Fruit fly (Drosophila melanogaster) whole organism, embryonic: Measurements from ENCODE around the gene Gs2.

Experiments
- C15 ChIP-seq: fragments of 200-800 bp; sonication (Bioruptor generic); IDR thresholded peaks from 3 replicates; pipeline ENCODE4 v1.3.6; 2022; ENCODE audit warnings: missing biosample characterization, missing genetic modification characterization
- CG10366 ChIP-seq: fragments of 200-800 bp; sonication (Bioruptor generic); IDR thresholded peaks from 2 replicates; pipeline ENCODE4 v1.3.6; 2022; ENCODE audit warnings: missing biosample characterization, missing genetic modification characterization
- CG11560 ChIP-seq: fragments of 200-800 bp; sonication (Bioruptor generic); IDR thresholded peaks from 3 replicates; pipeline ENCODE4 v1.3.6; 2022; ENCODE audit warnings: missing biosample characterization, missing genetic modification characterization
- CG12071 ChIP-seq: fragments of 200-800 bp; sonication (Bioruptor generic); optimal IDR thresholded peaks from 3 replicates; lab custom pipeline; 2018; ENCODE audit warnings: missing biosample characterization, mild to moderate bottlenecking, missing genetic modification characterization
- CG12155 ChIP-seq: fragments of 200-800 bp; sonication (Bioruptor generic); optimal IDR thresholded peaks from 3 replicates; lab custom pipeline; 2016; ENCODE audit warnings: missing biosample characterization, missing genetic modification characterization
- CG14441 ChIP-seq: fragments of 200-800 bp; sonication (Bioruptor generic); IDR thresholded peaks from 2 replicates; pipeline ENCODE4 v1.3.6; 2022; ENCODE audit warnings: missing biosample characterization, missing genetic modification characterization
- CG14965 ChIP-seq: fragments of 200-800 bp; sonication (Bioruptor generic); optimal IDR thresholded peaks from 2 replicates; lab custom pipeline; 2016; ENCODE audit warnings: missing biosample characterization, missing genetic modification characterization, borderline replicate concordance
- CG15011 ChIP-seq: fragments of 200-800 bp; sonication (Bioruptor generic); optimal IDR thresholded peaks from 3 replicates; lab custom pipeline; 2018; ENCODE audit warnings: missing biosample characterization, mild to moderate bottlenecking, missing genetic modification characterization
- CG1529 ChIP-seq: fragments of 200-800 bp; sonication (Bioruptor generic); optimal IDR thresholded peaks from 3 replicates; lab custom pipeline; 2018; ENCODE audit warnings: missing biosample characterization, missing genetic modification characterization
- CG15601 ChIP-seq: fragments of 200-800 bp; sonication (Bioruptor generic); optimal IDR thresholded peaks from 3 replicates; lab custom pipeline; 2019; ENCODE audit warnings: missing biosample characterization, mild to moderate bottlenecking, missing genetic modification characterization, moderate library complexity
- CG2678 ChIP-seq: fragments of 200-800 bp; sonication (Bioruptor generic); optimal IDR thresholded peaks from 3 replicates; lab custom pipeline; 2019; ENCODE audit warnings: missing biosample characterization, mild to moderate bottlenecking, missing genetic modification characterization, moderate library complexity
- CG33213 ChIP-seq: fragments of 200-800 bp; sonication (Bioruptor generic); optimal IDR thresholded peaks from 3 replicates; lab custom pipeline; 2016; ENCODE audit warnings: missing biosample characterization, missing genetic modification characterization
- CG33557 ChIP-seq: fragments of 200-800 bp; sonication (Bioruptor generic); optimal IDR thresholded peaks from 2 replicates; lab custom pipeline; 2019; ENCODE audit warnings: missing biosample characterization, mild to moderate bottlenecking, missing genetic modification characterization, moderate library complexity
- CG4730 ChIP-seq: fragments of 200-800 bp; sonication (Bioruptor generic); IDR thresholded peaks from 2 replicates; pipeline ENCODE4 v1.3.6; 2022; ENCODE audit warnings: missing biosample characterization, missing genetic modification characterization
- CG7745 ChIP-seq: fragments of 200-800 bp; sonication (Bioruptor generic); optimal IDR thresholded peaks from 2 replicates; lab custom pipeline; 2018; ENCODE audit warnings: missing biosample characterization, mild to moderate bottlenecking, missing genetic modification characterization, moderate library complexity
- CG7928 ChIP-seq: fragments of 200-800 bp; sonication (Bioruptor generic); optimal IDR thresholded peaks from 2 replicates; lab custom pipeline; 2017; ENCODE audit warnings: missing biosample characterization, mild to moderate bottlenecking, missing genetic modification characterization
- CG9797 ChIP-seq: fragments of 200-800 bp; sonication (Bioruptor generic); optimal IDR thresholded peaks from 3 replicates; lab custom pipeline; 2018; ENCODE audit warnings: missing biosample characterization, mild to moderate bottlenecking, missing genetic modification characterization
- CG9932 ChIP-seq: fragments of 200-800 bp; sonication (Bioruptor generic); IDR thresholded peaks from 2 replicates; pipeline ENCODE4 v1.3.6; 2022; ENCODE audit warnings: missing biosample characterization, missing genetic modification characterization
- CoRest ChIP-seq: fragments of 200-800 bp; sonication (Bioruptor generic); optimal IDR thresholded peaks from 3 replicates; lab custom pipeline; 2018; ENCODE audit warnings: missing biosample characterization, mild to moderate bottlenecking, missing genetic modification characterization, moderate library complexity
- Fer3 ChIP-seq: fragments of 200-800 bp; sonication (Bioruptor generic); optimal IDR thresholded peaks from 2 replicates; lab custom pipeline; 2018; ENCODE audit warnings: missing biosample characterization, mild to moderate bottlenecking, missing genetic modification characterization, moderate library complexity
- Hr51 ChIP-seq, 2 experiments: fragments of 200-800 bp; sonication (Bioruptor generic); optimal IDR thresholded peaks; 2 replicates in 1 of 2; 3 replicates in 1 of 2; lab custom pipeline; 2016 to 2018; ENCODE audit warnings: missing biosample characterization in 2 of 2, missing genetic modification characterization in 2 of 2, mild to moderate bottlenecking in 1 of 2, moderate library complexity in 1 of 2
- Med ChIP-seq: fragments of 200-800 bp; sonication (Bioruptor generic); peaks from one replicate; lab custom pipeline; 2016; ENCODE audit warnings: missing biosample characterization, missing genetic modification characterization, mild to moderate bottlenecking, inconsistent platforms, moderate library complexity
- Ptx1 ChIP-seq: fragments of 200-800 bp; sonication (Bioruptor generic); IDR thresholded peaks from 2 replicates; pipeline ENCODE4 v1.3.6; 2022; ENCODE audit warnings: missing biosample characterization, missing genetic modification characterization
- Rfx ChIP-seq: fragments of 200-800 bp; sonication (Bioruptor generic); IDR thresholded peaks from 2 replicates; pipeline ENCODE4 v1.3.6; 2022; ENCODE audit warnings: missing biosample characterization, missing genetic modification characterization
- Sry-δ ChIP-seq: fragments of 200-800 bp; sonication (Bioruptor generic); optimal IDR thresholded peaks from 2 replicates; lab custom pipeline; 2016; ENCODE audit warnings: missing biosample characterization, missing genetic modification characterization
- TFAM ChIP-seq: fragments of 200-800 bp; sonication (Bioruptor generic); optimal IDR thresholded peaks from 2 replicates; lab custom pipeline; 2017; ENCODE audit warnings: missing biosample characterization, missing genetic modification characterization, inconsistent platforms
- abd-A ChIP-seq: fragments of 200-800 bp; sonication (Bioruptor generic); optimal IDR thresholded peaks from 3 replicates; lab custom pipeline; 2019; ENCODE audit warnings: missing biosample characterization, mild to moderate bottlenecking, missing genetic modification characterization, moderate library complexity
- ase ChIP-seq: fragments of 200-800 bp; sonication (Bioruptor generic); IDR thresholded peaks from 3 replicates; pipeline ENCODE4 v1.3.6; 2022; ENCODE audit warnings: missing biosample characterization, missing genetic modification characterization
- ash1 ChIP-seq: fragments of 200-800 bp; sonication (Bioruptor generic); optimal IDR thresholded peaks from 2 replicates; lab custom pipeline; 2018; ENCODE audit warnings: missing biosample characterization, mild to moderate bottlenecking, missing genetic modification characterization
- bbx ChIP-seq: fragments of 200-800 bp; sonication (Bioruptor generic); IDR thresholded peaks from 2 replicates; pipeline ENCODE4 v1.3.6; 2022; ENCODE audit warnings: missing biosample characterization, missing genetic modification characterization; ENCODE audit not compliant: partially characterized antibody
- cas ChIP-seq: fragments of 200-800 bp; sonication (Bioruptor generic); IDR thresholded peaks from 2 replicates; pipeline ENCODE4 v1.3.6; 2022; ENCODE audit warnings: missing biosample characterization, missing genetic modification characterization
- da ChIP-seq: fragments of 200-800 bp; sonication (Bioruptor generic); optimal IDR thresholded peaks from 2 replicates; lab custom pipeline; 2016; ENCODE audit warnings: missing biosample characterization, missing genetic modification characterization
- esg ChIP-seq: fragments of 200-800 bp; sonication (Bioruptor generic); conservative IDR thresholded peaks from 2 replicates; pipeline ENCODE4 v1.3.6; 2022; ENCODE audit warnings: missing biosample characterization, missing genetic modification characterization
- eve ChIP-seq, 2 experiments: fragments of >200 bp; optimal IDR thresholded peaks; 2 replicates each; lab custom pipeline; 2017; ENCODE audit warnings: missing biosample characterization in 2 of 2, missing genetic modification characterization in 2 of 2
- fd64A ChIP-seq: fragments of 200-800 bp; sonication (Bioruptor generic); optimal IDR thresholded peaks from 3 replicates; lab custom pipeline; 2018; ENCODE audit warnings: missing biosample characterization, mild to moderate bottlenecking, missing genetic modification characterization
- gem ChIP-seq: fragments of 200-800 bp; sonication (Bioruptor generic); optimal IDR thresholded peaks from 2 replicates; lab custom pipeline; 2019; ENCODE audit warnings: missing biosample characterization, mild to moderate bottlenecking, missing genetic modification characterization, moderate library complexity
- gsb ChIP-seq: fragments of 200-800 bp; sonication (Bioruptor generic); IDR thresholded peaks from 2 replicates; pipeline ENCODE4 v1.3.6; 2022; ENCODE audit warnings: missing biosample characterization, missing genetic modification characterization
- ham ChIP-seq: fragments of 200-800 bp; sonication (Bioruptor generic); IDR thresholded peaks from 2 replicates; pipeline ENCODE4 v1.3.6; 2022; ENCODE audit warnings: missing biosample characterization, missing genetic modification characterization
- lmd ChIP-seq: fragments of 200-800 bp; sonication (Bioruptor generic); IDR thresholded peaks from 2 replicates; pipeline ENCODE4 v1.3.6; 2022; ENCODE audit warnings: missing biosample characterization, missing genetic modification characterization
- luna ChIP-seq: fragments of 200-800 bp; sonication (Bioruptor generic); optimal IDR thresholded peaks from 2 replicates; lab custom pipeline; 2016; ENCODE audit warnings: missing biosample characterization, missing genetic modification characterization
- mam ChIP-seq: fragments of 200-800 bp; sonication (Bioruptor generic); optimal IDR thresholded peaks from 3 replicates; lab custom pipeline; 2016; ENCODE audit warnings: missing biosample characterization, missing genetic modification characterization
- odd ChIP-seq: fragments of 200-800 bp; sonication (Bioruptor generic); optimal IDR thresholded peaks from 2 replicates; lab custom pipeline; 2017; ENCODE audit warnings: missing biosample characterization, mild to moderate bottlenecking, missing genetic modification characterization
- pho ChIP-seq: fragments of 200-800 bp; sonication (Bioruptor generic); optimal IDR thresholded peaks from 2 replicates; lab custom pipeline; 2016; ENCODE audit warnings: missing biosample characterization, missing genetic modification characterization
- salm ChIP-seq: fragments of 200-800 bp; sonication (Bioruptor generic); optimal IDR thresholded peaks from 2 replicates; lab custom pipeline; 2018; ENCODE audit warnings: missing biosample characterization, mild to moderate bottlenecking, missing genetic modification characterization
- sens-2 ChIP-seq: fragments of 200-800 bp; sonication (Bioruptor generic); IDR thresholded peaks from 2 replicates; pipeline ENCODE4 v1.3.6; 2022; ENCODE audit warnings: missing biosample characterization, missing genetic modification characterization
- sima ChIP-seq: fragments of 200-800 bp; sonication (Bioruptor generic); optimal IDR thresholded peaks from 2 replicates; lab custom pipeline; 2016; ENCODE audit warnings: missing biosample characterization, missing genetic modification characterization
- slbo ChIP-seq: fragments of 200-800 bp; sonication (Bioruptor generic); IDR thresholded peaks from 2 replicates; pipeline ENCODE4 v1.3.6; 2022; ENCODE audit warnings: missing biosample characterization, missing genetic modification characterization
- slp2 ChIP-seq: fragments of 200-800 bp; sonication (Bioruptor generic); optimal IDR thresholded peaks from 2 replicates; lab custom pipeline; 2016; ENCODE audit warnings: missing biosample characterization, missing genetic modification characterization
- so ChIP-seq: fragments of 200-800 bp; sonication (Bioruptor generic); IDR thresholded peaks from 3 replicates; pipeline ENCODE4 v1.3.6; 2022; ENCODE audit warnings: missing biosample characterization, missing genetic modification characterization
- tx ChIP-seq: fragments of 200-800 bp; sonication (Bioruptor generic); optimal IDR thresholded peaks from 2 replicates; lab custom pipeline; 2016; ENCODE audit warnings: missing biosample characterization, missing genetic modification characterization
- vnd ChIP-seq: fragments of 200-800 bp; sonication (Bioruptor generic); IDR thresholded peaks from 3 replicates; pipeline ENCODE4 v1.3.6; 2022; ENCODE audit warnings: missing biosample characterization, missing genetic modification characterization; ENCODE audit not compliant: partially characterized antibody
- zfh1 ChIP-seq: fragments of 200-800 bp; sonication (Bioruptor generic); IDR thresholded peaks from 3 replicates; pipeline ENCODE4 v1.3.6; 2022; ENCODE audit warnings: missing biosample characterization, missing genetic modification characterization

Gene Gs2

DNA sequence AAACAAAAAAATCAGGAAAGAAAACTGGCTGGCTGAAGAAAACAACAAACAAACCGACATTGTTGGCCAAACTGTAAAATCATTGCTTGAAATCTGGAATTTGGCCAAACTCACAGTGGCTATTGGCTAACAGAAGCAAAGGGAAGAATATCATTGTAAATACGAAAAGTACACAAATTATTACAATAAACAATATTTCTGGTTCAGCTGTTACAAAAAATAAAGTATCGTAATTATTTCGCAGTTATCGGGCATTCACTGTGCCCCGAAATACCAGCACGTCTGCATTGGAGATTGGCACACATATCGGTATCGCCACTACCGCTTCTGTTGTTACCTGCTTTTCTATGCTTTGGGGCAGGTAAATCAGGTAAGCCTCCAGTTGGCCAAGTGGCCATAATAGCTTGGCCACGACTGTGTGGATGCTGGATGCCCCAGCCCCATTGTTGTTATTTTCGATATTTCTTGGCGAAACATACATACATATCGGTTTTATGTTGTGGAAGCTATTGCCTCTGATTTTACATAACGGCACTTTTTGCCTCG lies 28.5 kb downstream of the Gs2 start (continued):
- TF ChIP-seq gsb (GFP tag; lab: Robert Waterston, UW) (peak; percentile 36; the same call in 1 of the 2 replicates), luna (GFP tag; lab: Kevin White, UChicago) (no peak), CG15011 (GFP tag; lab: Kevin White, UChicago) (no peak), Rfx (GFP tag; lab: Robert Waterston, UW) (peak; percentile 78), CG2678 (tag; lab: Kevin White, UChicago) (peak; percentile 58), bbx (no peak), slp2 (GFP tag; lab: Kevin White, UChicago) (peak; percentile 22), pho (GFP tag; lab: Kevin White, UChicago) (peak; percentile 56), TFAM (GFP tag; lab: Kevin White, UChicago) (no peak), CG33213 (GFP tag; lab: Kevin White, UChicago) (no peak), zfh1 (0 out of 3 replicates have a peak, but pooled peaks have one; percentile 43), slbo (GFP tag; lab: Robert Waterston, UW) (peak; percentile 72), CG7745 (tag; lab: Kevin White, UChicago) (no peak), tx (GFP tag; lab: Kevin White, UChicago) (no peak), CoRest (peak; percentile 18), Med (GFP tag; lab: Kevin White, UChicago) (peak; percentile 87), CG14965 (GFP tag; lab: Kevin White, UChicago) (no peak), vnd (GFP tag; lab: Robert Waterston, UW) (no peak), Fer3 (tag; lab: Kevin White, UChicago) (peak; percentile 36), eve (GFP tag; optimal IDR thresholded peaks at IDR 0.05; lab: Kevin White, UChicago) (peak in 1 of 2 experiments; percentile 19), CG10366 (GFP tag; lab: Robert Waterston, UW) (peak; percentile 53; the same call in 1 of the 2 replicates), ash1 (GFP tag; lab: Kevin White, UChicago) (no peak), abd-A (tag; lab: Kevin White, UChicago) (no peak), CG14441 (peak; percentile 74), CG15601 (no peak), Sry-δ (GFP tag; lab: Kevin White, UChicago) (no peak), CG12155 (GFP tag; lab: Kevin White, UChicago) (no peak), so (GFP tag; lab: Robert Waterston, UW) (peak; percentile 38; the same call in 1 of the 3 replicates), odd (GFP tag; lab: Kevin White, UChicago) (no peak), ham (no peak)

- no peak for TF ChIP-seq CG9797
- no peak for TF ChIP-seq CG12071 (GFP tag; lab: Kevin White, UChicago)
- no peak for TF ChIP-seq CG4730 (GFP tag; lab: Robert Waterston, UW)
- TF ChIP-seq fd64A (GFP tag; lab: Kevin White, UChicago): no peak
- TF ChIP-seq cas (GFP tag; lab: Robert Waterston, UW): no peak
- no peak for TF ChIP-seq esg
- no peak for TF ChIP-seq da (GFP tag; lab: Kevin White, UChicago)
- 0 out of 2 replicates have a peak, but pooled peaks have one; percentile 13 for TF ChIP-seq CG9932 (GFP tag; lab: Robert Waterston, UW)
- no peak for TF ChIP-seq ase
- no peak for TF ChIP-seq sens-2 (GFP tag; lab: Robert Waterston, UW)
- no peak for TF ChIP-seq CG33557
- peak; percentile 12; the same call in 1 of the 2 replicates for TF ChIP-seq lmd
- TF ChIP-seq gem (tag; lab: Kevin White, UChicago): peak; percentile 7
- no peak for TF ChIP-seq Hr51 (GFP tag; optimal IDR thresholded peaks at IDR 0.05; lab: Kevin White, UChicago)
- TF ChIP-seq C15: no peak
- no peak for TF ChIP-seq CG1529 (GFP tag; lab: Kevin White, UChicago)
- no peak for TF ChIP-seq salm (tag; lab: Kevin White, UChicago)
- no peak for TF ChIP-seq CG11560 (tag; lab: Robert Waterston, UW)
- no peak for TF ChIP-seq mam
- TF ChIP-seq CG7928: no peak
- 0 out of 2 replicates have a peak, but pooled peaks have one; percentile 24 for TF ChIP-seq Ptx1 (GFP tag; lab: Robert Waterston, UW)
- TF ChIP-seq sima (GFP tag; lab: Kevin White, UChicago): no peak
These were observed 29.0 kb downstream of the Gs2 start for dm6 chrX:11451630-11452029.
